Worm (Caenorhabditis elegans): ENCODE measurements around the gene W06G6.9.

The W06G6.9 gene

ce11 chrV:16687227-16687626 is 41.0 kb upstream of the W06G6.9 start, which contains the start of gene srz-102:
Gene srz-102, plus strand, starts transcription at chrV:16687527.
- TF ChIP-seq dmd-4 (tag; optimal IDR thresholded peaks at IDR 0.05) = no peak
- TF ChIP-seq gmeb-1 (tag; optimal IDR thresholded peaks at IDR 0.05) = no peak
- no peak for TF ChIP-seq elt-3 (tag; optimal IDR thresholded peaks at IDR 0.05)
- TF ChIP-seq sem-4 (tag; optimal IDR thresholded peaks at IDR 0.05) = no peak
- TF ChIP-seq C34F6.9 (tag; optimal IDR thresholded peaks at IDR 0.05) = no peak
- TF ChIP-seq elt-1 (tag; optimal IDR thresholded peaks at IDR 0.05) = no peak
- TF ChIP-seq nhr-23 (tag; optimal IDR thresholded peaks at IDR 0.05) = no peak
- no peak for TF ChIP-seq sma-9 (GFP tag; optimal IDR thresholded peaks at IDR 0.05)
- no peak for TF ChIP-seq sma-9 (tag; optimal IDR thresholded peaks at IDR 0.05)

- TF ChIP-seq C34F6.9 (tag; optimal IDR thresholded peaks at IDR 0.05) (no peak), nhr-129 (tag; optimal IDR thresholded peaks at IDR 0.05) (no peak), ama-1 (optimal IDR thresholded peaks at IDR 0.05) (no peak), ceh-82 (tag; optimal IDR thresholded peaks at IDR 0.05) (no peak), crh-2 (tag; optimal IDR thresholded peaks at IDR 0.05) (no peak), sem-4 (tag; optimal IDR thresholded peaks at IDR 0.05) (no peak), unc-62 (GFP tag; optimal IDR thresholded peaks at IDR 0.05) (no peak), lin-13 (GFP tag; optimal IDR thresholded peaks at IDR 0.05) (no peak), elt-3 (tag; optimal IDR thresholded peaks at IDR 0.05) (no peak), mab-5 (tag; optimal IDR thresholded peaks at IDR 0.05) (no peak), ceh-16 (tag; optimal IDR thresholded peaks at IDR 0.05) (no peak), nhr-10 (tag; optimal IDR thresholded peaks at IDR 0.05) (no peak), nhr-21 (tag; optimal IDR thresholded peaks at IDR 0.05) (no peak), mbf-1 (tag; optimal IDR thresholded peaks at IDR 0.05) (no peak), mdl-1 (tag; optimal IDR thresholded peaks at IDR 0.05) (no peak), nhr-77 (tag; optimal IDR thresholded peaks at IDR 0.05) (no peak), ztf-1 (GFP tag; conservative IDR thresholded peaks at IDR 0.05) (no peak), unc-39 (tag; optimal IDR thresholded peaks at IDR 0.05) (no peak), peb-1 (tag; optimal IDR thresholded peaks at IDR 0.05) (no peak)
Observed at ce11 chrV:16685725-16686124, 39.5 kb upstream of the W06G6.9 start, which contains the start of gene srw-43. Gene srw-43, plus strand, starts transcription at chrV:16686025.

ce11 chrV:16683359-16683758 is 37.1 kb upstream of the W06G6.9 start:
- no peak for TF ChIP-seq lin-39 (tag; optimal IDR thresholded peaks at IDR 0.05)
- no peak for TF ChIP-seq nhr-77 (tag; optimal IDR thresholded peaks at IDR 0.05)
- TF ChIP-seq unc-39 (tag; optimal IDR thresholded peaks at IDR 0.05) = no peak
- TF ChIP-seq unc-62 (GFP tag; optimal IDR thresholded peaks at IDR 0.05) = no peak
- no peak for TF ChIP-seq ztf-11 (tag; optimal IDR thresholded peaks at IDR 0.05)
- no peak for TF ChIP-seq elt-1 (tag; optimal IDR thresholded peaks at IDR 0.05)
- no peak for TF ChIP-seq lsy-2 (tag; optimal IDR thresholded peaks at IDR 0.05)
- no peak for TF ChIP-seq Y55F3AM.14 (GFP tag; optimal IDR thresholded peaks at IDR 0.05)
- TF ChIP-seq snpc-4 (tag; optimal IDR thresholded peaks at IDR 0.05) = no peak
- TF ChIP-seq zag-1 (tag; optimal IDR thresholded peaks at IDR 0.05) = no peak
- no peak for TF ChIP-seq crh-2 (tag; optimal IDR thresholded peaks at IDR 0.05)
- no peak for TF ChIP-seq nhr-6 (tag; optimal IDR thresholded peaks at IDR 0.05)
- TF ChIP-seq mbf-1 (tag; optimal IDR thresholded peaks at IDR 0.05) = no peak
- TF ChIP-seq dmd-4 (tag; optimal IDR thresholded peaks at IDR 0.05) = no peak
- no peak for TF ChIP-seq nhr-10 (tag; optimal IDR thresholded peaks at IDR 0.05)
- TF ChIP-seq sem-4 (tag; optimal IDR thresholded peaks at IDR 0.05) = no peak
- no peak for TF ChIP-seq egl-27 (tag; optimal IDR thresholded peaks at IDR 0.05)
- TF ChIP-seq skn-1 (tag; optimal IDR thresholded peaks at IDR 0.05) = no peak

ce11 chrV:16682886-16683285 is 36.6 kb upstream of the W06G6.9 start, which contains the start of gene srw-36:
Gene srw-36, plus strand, starts transcription at chrV:16683186.
- TF ChIP-seq sem-4 (tag; optimal IDR thresholded peaks at IDR 0.05) = no peak
- TF ChIP-seq lin-13 (GFP tag; optimal IDR thresholded peaks at IDR 0.05) = no peak
- TF ChIP-seq nhr-6 (tag; optimal IDR thresholded peaks at IDR 0.05) = no peak
- TF ChIP-seq unc-39 (tag; optimal IDR thresholded peaks at IDR 0.05) = no peak
- TF ChIP-seq crh-2 (tag; optimal IDR thresholded peaks at IDR 0.05) = no peak
- TF ChIP-seq unc-62 (GFP tag; optimal IDR thresholded peaks at IDR 0.05) = no peak
- no peak for TF ChIP-seq mbf-1 (tag; optimal IDR thresholded peaks at IDR 0.05)
- TF ChIP-seq ZK546.5 (tag; optimal IDR thresholded peaks at IDR 0.05) = no peak
- no peak for TF ChIP-seq ztf-4 (tag; optimal IDR thresholded peaks at IDR 0.05)

ce11 chrV:16679981-16680380 is 33.7 kb upstream of the W06G6.9 start, which contains the start of gene srw-44:
Gene srw-44, plus strand, starts transcription at chrV:16680281.
- TF ChIP-seq skn-1 (tag; optimal IDR thresholded peaks at IDR 0.05) (no peak), unc-55 (GFP tag; optimal IDR thresholded peaks at IDR 0.05) (no peak), nhr-129 (tag; optimal IDR thresholded peaks at IDR 0.05) (no peak), lin-11 (tag; optimal IDR thresholded peaks at IDR 0.05) (no peak), sma-3 (GFP tag; optimal IDR thresholded peaks at IDR 0.05) (no peak), nhr-12 (tag; optimal IDR thresholded peaks at IDR 0.05) (no peak)

All from whole organism, L2 larva.